Worm (Caenorhabditis elegans): Measurements from ENCODE around the gene Y55F3AM.9.

- TF ChIP-seq flt-1 (GFP tag; IDR thresholded peaks at IDR 0.05) (no peak), ref-1 (GFP tag; conservative IDR thresholded peaks at IDR 0.05) (no peak), T22C8.4 (GFP tag; IDR thresholded peaks at IDR 0.05) (no peak), ztf-23 (GFP tag; IDR thresholded peaks at IDR 0.05) (no peak)
Observed at ce11 chrIV:1045683-1046082, 36.1 kb upstream of the Y55F3AM.9 start, which contains the start of gene srx-12.
